Worm (Caenorhabditis elegans) whole organism, early embryonic: ENCODE data around the gene ptpn-22.

Experiments
- B0310.2 ChIP-seq: sonication (generic microtip); optimal IDR thresholded peaks from 2 replicates; lab custom pipeline; 2016; ENCODE audit warnings: mild to moderate bottlenecking, missing genetic modification characterization, missing compliant biosample characterization
- ama-1 ChIP-seq: fragments of 150-350 bp; optimal IDR thresholded peaks from 2 replicates; lab custom pipeline; 2014
- hmbx-1 ChIP-seq: sonication (generic microtip); optimal IDR thresholded peaks from 2 replicates; lab custom pipeline; 2016; ENCODE audit warnings: mild to moderate bottlenecking, missing genetic modification characterization, missing compliant biosample characterization
- tra-4 ChIP-seq: sonication (generic microtip); optimal IDR thresholded peaks from 2 replicates; lab custom pipeline; 2017; ENCODE audit warnings: missing genetic modification characterization, missing compliant biosample characterization

DNA sequence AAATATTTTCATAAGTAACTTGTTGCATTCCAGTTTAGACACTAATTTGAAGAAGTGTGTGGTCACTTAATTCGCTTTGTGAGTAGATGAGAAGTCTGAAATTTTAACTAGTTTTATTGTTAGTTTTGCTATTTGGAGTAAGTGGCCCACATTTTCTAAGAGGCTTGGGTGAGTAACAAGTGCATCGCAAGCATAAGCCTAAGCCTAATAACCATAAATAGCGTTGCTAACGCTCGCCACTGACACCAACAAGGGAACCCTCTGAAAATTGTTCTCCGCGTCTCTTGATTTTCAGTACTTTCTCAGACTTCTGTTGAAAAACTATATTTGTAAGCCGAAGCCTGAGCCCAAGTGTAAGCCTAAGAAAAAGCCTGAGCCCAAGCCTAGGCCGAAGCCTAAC is 15.8 kb downstream of the ptpn-22 start, which contains the start of gene epic-3:
- TF ChIP-seq ama-1 (lab: Kevin White, UChicago) (no peak), B0310.2 (tag; lab: Kevin White, UChicago) (no peak), tra-4 (tag; lab: Kevin White, UChicago) (no peak), hmbx-1 (no peak)
